Worm (Caenorhabditis elegans) whole organism, midembryonic: ENCODE measurements around the gene farl-11.

ENCODE experiments used
- cog-1 ChIP-seq: sonication (generic microtip); optimal IDR thresholded peaks from 2 replicates; lab custom pipeline; 2016; ENCODE audit warnings: missing genetic modification characterization, missing compliant biosample characterization
- flt-1 ChIP-seq: fragments of 200-800 bp; sonication (Bioruptor generic); IDR thresholded peaks from 2 replicates; pipeline ENCODE4 v1.3.6; 2022; ENCODE audit warnings: missing genetic modification characterization, missing compliant biosample characterization
- tab-1 ChIP-seq: fragments of 200-800 bp; sonication (Bioruptor generic); IDR thresholded peaks from 2 replicates; pipeline ENCODE4 v1.3.6; 2022; ENCODE audit warnings: missing genetic modification characterization, missing compliant biosample characterization

- no peak for TF ChIP-seq tab-1
- TF ChIP-seq cog-1 (tag; lab: Kevin White, UChicago): no peak
- TF ChIP-seq flt-1 (GFP tag; lab: Robert Waterston, UW): no peak
Observed at ce11 chrII:7060791-7061190, 44.0 kb downstream of the farl-11 start.
